Worm (Caenorhabditis elegans) whole organism, late embryonic: ENCODE data around the gene M04B2.4.

Source experiments
- T23F11.4 ChIP-seq: fragments of 200-800 bp; sonication (Bioruptor generic); optimal IDR thresholded peaks from 2 replicates; lab custom pipeline; 2018; ENCODE audit warnings: mild to moderate bottlenecking, missing genetic modification characterization, missing compliant biosample characterization
- ama-1 ChIP-seq: fragments of 150-350 bp; optimal IDR thresholded peaks from 2 replicates; lab custom pipeline; 2014
- ceh-18 ChIP-seq: sonication (generic microtip); optimal IDR thresholded peaks from 2 replicates; lab custom pipeline; 2016; ENCODE audit warnings: missing genetic modification characterization, missing compliant biosample characterization
- ceh-31 ChIP-seq: sonication (generic microtip); optimal IDR thresholded peaks from 2 replicates; lab custom pipeline; 2016; ENCODE audit warnings: missing genetic modification characterization, missing compliant biosample characterization
- ceh-34 ChIP-seq: sonication (generic microtip); optimal IDR thresholded peaks from 2 replicates; lab custom pipeline; 2016; ENCODE audit warnings: mild to moderate bottlenecking, missing genetic modification characterization, missing compliant biosample characterization
- ceh-48 ChIP-seq: sonication (generic microtip); optimal IDR thresholded peaks from 2 replicates; lab custom pipeline; 2016; ENCODE audit warnings: missing genetic modification characterization, inconsistent platforms, missing compliant biosample characterization
- dmd-4 ChIP-seq: sonication (generic microtip); optimal IDR thresholded peaks from 2 replicates; lab custom pipeline; 2016; ENCODE audit warnings: borderline replicate concordance, missing genetic modification characterization, missing compliant biosample characterization
- dve-1 ChIP-seq: sonication (generic microtip); optimal IDR thresholded peaks from 2 replicates; lab custom pipeline; 2017; ENCODE audit warnings: antibody characterized with exemption, mild to moderate bottlenecking, missing genetic modification characterization, missing compliant biosample characterization
- elt-4 ChIP-seq: sonication (generic microtip); optimal IDR thresholded peaks from 2 replicates; lab custom pipeline; 2016; ENCODE audit warnings: missing genetic modification characterization, missing compliant biosample characterization
- fkh-6 ChIP-seq: sonication (generic microtip); optimal IDR thresholded peaks from 2 replicates; lab custom pipeline; 2016; ENCODE audit warnings: missing genetic modification characterization, missing compliant biosample characterization
- gmeb-2 ChIP-seq: sonication (generic microtip); optimal IDR thresholded peaks from 2 replicates; lab custom pipeline; 2016; ENCODE audit warnings: missing genetic modification characterization, inconsistent platforms, missing compliant biosample characterization
- hlh-13 ChIP-seq: fragments of 200-800 bp; sonication (Bioruptor generic); optimal IDR thresholded peaks from 2 replicates; lab custom pipeline; 2018; ENCODE audit warnings: mild to moderate bottlenecking, missing genetic modification characterization, missing compliant biosample characterization
- hlh-15 ChIP-seq: sonication (generic microtip); optimal IDR thresholded peaks from 2 replicates; lab custom pipeline; 2016; ENCODE audit warnings: missing genetic modification characterization, missing compliant biosample characterization
- hlh-30 ChIP-seq: sonication (generic microtip); optimal IDR thresholded peaks from 2 replicates; lab custom pipeline; 2017; ENCODE audit warnings: antibody characterized with exemption, missing genetic modification characterization, missing compliant biosample characterization; ENCODE audit not compliant: insufficient read depth
- hlh-6 ChIP-seq: sonication (generic microtip); optimal IDR thresholded peaks from 2 replicates; lab custom pipeline; 2016; ENCODE audit warnings: missing genotype, missing genetic modification characterization, missing compliant biosample characterization
- hlh-8 ChIP-seq: sonication (generic microtip); optimal IDR thresholded peaks from 2 replicates; lab custom pipeline; 2016; ENCODE audit warnings: missing genotype, missing genetic modification characterization, missing compliant biosample characterization
- lim-6 ChIP-seq: sonication (generic microtip); optimal IDR thresholded peaks from 2 replicates; lab custom pipeline; 2016; ENCODE audit warnings: missing genetic modification characterization, missing compliant biosample characterization
- lin-11 ChIP-seq: fragments of 200-800 bp; sonication (Bioruptor generic); optimal IDR thresholded peaks from 2 replicates; lab custom pipeline; 2018; ENCODE audit warnings: mild to moderate bottlenecking, missing genetic modification characterization, missing compliant biosample characterization
- madf-2 ChIP-seq: sonication (generic microtip); optimal IDR thresholded peaks from 2 replicates; lab custom pipeline; 2017; ENCODE audit warnings: missing genetic modification characterization, missing compliant biosample characterization
- mec-3 ChIP-seq: sonication (generic microtip); optimal IDR thresholded peaks from 2 replicates; lab custom pipeline; 2016; ENCODE audit warnings: borderline replicate concordance, missing genetic modification characterization, missing compliant biosample characterization
- nfya-1 ChIP-seq: sonication (generic microtip); optimal IDR thresholded peaks from 2 replicates; lab custom pipeline; 2017; ENCODE audit warnings: missing genetic modification characterization, mild to moderate bottlenecking, missing compliant biosample characterization, antibody characterized with exemption, moderate library complexity
- nhr-11 ChIP-seq: fragments of 150-350 bp; optimal IDR thresholded peaks from 2 replicates; lab custom pipeline; 2014; ENCODE audit warnings: missing biosample characterization, missing genetic modification characterization
- npax-4 ChIP-seq: sonication (generic microtip); optimal IDR thresholded peaks from 2 replicates; lab custom pipeline; 2016; ENCODE audit warnings: missing genetic modification characterization, missing compliant biosample characterization
- odd-2 ChIP-seq: sonication (generic microtip); optimal IDR thresholded peaks from 2 replicates; lab custom pipeline; 2017; ENCODE audit warnings: antibody characterized with exemption, mild to moderate bottlenecking, missing genetic modification characterization, missing compliant biosample characterization
- pag-3 ChIP-seq: sonication (generic microtip); optimal IDR thresholded peaks from 2 replicates; lab custom pipeline; 2016; ENCODE audit warnings: missing compliant biosample characterization, missing genetic modification characterization, borderline replicate concordance
- pha-2 ChIP-seq: sonication (generic microtip); optimal IDR thresholded peaks from 2 replicates; lab custom pipeline; 2017; ENCODE audit warnings: mild to moderate bottlenecking, missing genetic modification characterization, missing compliant biosample characterization
- pha-4 ChIP-seq: fragments of 150-350 bp; optimal IDR thresholded peaks from 2 replicates; lab custom pipeline; 2018; ENCODE audit warnings: missing biosample characterization, missing genetic modification reagents, missing genetic modification characterization
- pros-1 ChIP-seq: fragments of 150-350 bp; optimal IDR thresholded peaks from 2 replicates; lab custom pipeline; 2014; ENCODE audit warnings: missing biosample characterization, missing genetic modification reagents, missing genetic modification characterization
- ref-2 ChIP-seq: sonication (generic microtip); optimal IDR thresholded peaks from 2 replicates; lab custom pipeline; 2016; ENCODE audit warnings: missing genetic modification characterization, missing compliant biosample characterization
- sdc-2 ChIP-seq: sonication (generic microtip); optimal IDR thresholded peaks from 2 replicates; lab custom pipeline; 2016; ENCODE audit warnings: missing genotype, missing genetic modification characterization, missing compliant biosample characterization
- sox-2 ChIP-seq: fragments of 200-800 bp; sonication (Bioruptor generic); IDR thresholded peaks from 2 replicates; pipeline ENCODE4 v1.3.6; 2022; ENCODE audit warnings: missing genetic modification reagents, missing genetic modification characterization, missing compliant biosample characterization
- tbx-2 ChIP-seq: sonication (generic microtip); optimal IDR thresholded peaks from 2 replicates; lab custom pipeline; 2016; ENCODE audit warnings: missing genetic modification characterization, missing compliant biosample characterization
- unc-42 ChIP-seq: sonication (generic microtip); optimal IDR thresholded peaks from 2 replicates; lab custom pipeline; 2016; ENCODE audit warnings: missing genotype, missing genetic modification characterization, missing compliant biosample characterization
- unc-55 ChIP-seq: sonication (generic microtip); optimal IDR thresholded peaks from 2 replicates; lab custom pipeline; 2017; ENCODE audit warnings: missing biosample characterization, missing genetic modification reagents, missing genetic modification characterization
- zip-5 ChIP-seq: sonication (generic microtip); optimal IDR thresholded peaks from 2 replicates; lab custom pipeline; 2016; ENCODE audit warnings: missing genetic modification characterization, missing compliant biosample characterization
- ztf-16 ChIP-seq: sonication (generic microtip); optimal IDR thresholded peaks from 2 replicates; lab custom pipeline; 2017; ENCODE audit warnings: missing genetic modification characterization, missing compliant biosample characterization

The M04B2.4 gene

DNA sequence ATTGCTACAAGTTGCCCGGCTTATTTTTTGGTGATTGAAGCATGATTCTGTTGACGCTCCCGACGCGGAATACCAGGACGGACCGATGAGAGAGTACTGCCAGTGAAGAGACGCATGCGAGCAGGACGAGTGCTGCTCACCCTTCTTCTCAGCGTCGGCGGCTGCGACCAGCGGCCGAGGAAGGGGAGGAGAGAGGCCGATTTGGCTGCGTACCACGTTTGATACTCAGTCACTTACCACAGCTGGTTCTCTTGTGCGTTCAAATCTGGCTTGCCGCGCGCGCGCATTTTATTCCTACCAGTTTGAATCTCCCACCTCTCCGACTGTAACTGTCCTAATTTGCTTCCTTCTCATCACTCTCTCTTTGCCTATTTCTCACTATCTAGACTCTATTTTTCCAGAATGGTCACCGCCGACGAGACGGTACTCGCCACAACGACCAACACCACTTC is 3.4 kb upstream of the M04B2.4 start, which contains the start of gene mep-1 (continued):
- no peak for TF ChIP-seq odd-2 (tag; lab: Kevin White, UChicago)
- TF ChIP-seq tbx-2 (tag; lab: Kevin White, UChicago), result peak; percentile 69
- TF ChIP-seq pag-3 (tag; lab: Kevin White, UChicago), result no peak
- no peak for TF ChIP-seq hlh-13 (GFP tag; lab: Kevin White, UChicago)
- peak; percentile 2 for TF ChIP-seq ztf-16 (tag; lab: Kevin White, UChicago)
- peak; percentile 43 for TF ChIP-seq ceh-18
- no peak for TF ChIP-seq pha-2 (tag; lab: Kevin White, UChicago)
- TF ChIP-seq npax-4 (tag; lab: Kevin White, UChicago), result no peak
- TF ChIP-seq mec-3 (tag; lab: Kevin White, UChicago), result no peak

- no peak for TF ChIP-seq ceh-34
- TF ChIP-seq hlh-30 (tag; lab: Kevin White, UChicago), result peak; percentile 1
- TF ChIP-seq pros-1 (tag; lab: Kevin White, UChicago), result no peak
- TF ChIP-seq dmd-4, result no peak
- TF ChIP-seq, all 69 proteins: peak for 1
Measured at ce11 chrIV:11523685-11524084, 2.9 kb upstream of the M04B2.4 start.

DNA sequence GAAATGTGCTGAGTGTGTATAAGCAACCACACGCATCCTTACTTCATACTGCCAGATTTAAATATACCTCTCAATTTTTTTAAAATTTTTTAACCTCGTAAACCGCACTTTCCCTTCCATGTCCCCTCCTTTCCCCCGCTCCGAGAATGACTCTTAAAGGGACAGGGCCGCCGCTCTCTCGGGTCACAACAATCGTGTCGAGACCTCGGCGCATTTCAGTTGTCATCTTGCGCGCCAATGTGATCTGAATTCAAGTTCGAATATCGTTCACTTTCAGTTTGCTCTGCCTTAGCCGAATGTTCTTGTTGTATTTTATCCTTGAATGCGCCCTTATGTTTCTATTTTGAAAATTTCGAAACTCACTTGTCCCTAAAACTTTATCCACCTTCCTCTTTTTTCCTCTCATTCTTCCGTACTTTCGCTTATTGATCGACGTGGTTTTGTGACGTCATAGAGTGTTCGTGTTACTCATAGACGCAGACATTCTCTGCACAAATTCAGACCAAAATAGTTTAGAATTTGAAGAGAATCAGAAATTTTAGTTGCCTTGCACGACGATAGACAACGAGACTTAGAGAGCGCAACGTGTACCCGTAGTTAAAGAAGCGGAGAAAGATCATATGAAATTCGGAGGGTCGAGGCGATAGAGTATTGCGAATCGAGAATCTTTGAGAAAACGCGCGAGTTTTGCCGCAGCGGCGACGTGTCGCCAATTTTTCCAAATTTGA is 1.6 kb upstream of the M04B2.4 start:
- TF ChIP-seq hlh-15 (tag; lab: Kevin White, UChicago) (no peak), dmd-4 (no peak), ref-2 (tag; lab: Kevin White, UChicago) (peak; percentile 6), sdc-2 (no peak), lin-11 (tag; lab: Kevin White, UChicago) (no peak), unc-55 (peak; percentile 24), pha-2 (tag; lab: Kevin White, UChicago) (no peak), gmeb-2 (tag; lab: Kevin White, UChicago) (no peak), hlh-6 (no peak), zip-5 (tag; lab: Kevin White, UChicago) (no peak), dve-1 (tag; lab: Kevin White, UChicago) (peak; percentile 21), ceh-48 (tag; lab: Kevin White, UChicago) (peak; percentile 16), nhr-11 (tag; lab: Kevin White, UChicago) (no peak), lim-6 (tag; lab: Kevin White, UChicago) (no peak), sox-2 (no peak), hlh-8 (tag; lab: Kevin White, UChicago) (no peak), ceh-34 (no peak), fkh-6 (tag; lab: Kevin White, UChicago) (no peak), ceh-18 (peak; percentile 37), T23F11.4 (no peak), madf-2 (tag; lab: Kevin White, UChicago) (peak; percentile 99), pha-4 (tag; lab: Kevin White, UChicago) (no peak), ceh-31 (tag; lab: Kevin White, UChicago) (peak; percentile 22), nfya-1 (peak; percentile 49)

ce11 chrIV:11510664-11511063 is 10.2 kb downstream of the M04B2.4 start, which contains the start of gene M04B2.6:
Gene M04B2.6 (minus strand): TSS chrIV:11510764.
- no peak for TF ChIP-seq elt-4 (tag; lab: Kevin White, UChicago)
- TF ChIP-seq fkh-6 (tag; lab: Kevin White, UChicago), result no peak
- TF ChIP-seq unc-42 (tag; lab: Kevin White, UChicago), result peak; percentile 0
- TF ChIP-seq ama-1 (lab: Kevin White, UChicago), result no peak
- TF ChIP-seq, all 69 proteins: peak for 1
